Fruit fly (Drosophila melanogaster) whole organism, embryonic: ENCODE measurements around the gene Hnf4.

Source experiments
- Aef1 ChIP-seq: fragments of 200-800 bp; sonication (Bioruptor generic); IDR thresholded peaks from 3 replicates; pipeline ENCODE4 v1.3.6; 2022; ENCODE audit warnings: missing biosample characterization, missing genetic modification characterization
- Awh ChIP-seq: fragments of 200-800 bp; sonication (Bioruptor generic); IDR thresholded peaks from 2 replicates; pipeline ENCODE4, ENCODE4 v1.3.6; 2022; ENCODE audit warnings: missing biosample characterization, missing genetic modification characterization
- CG10209 ChIP-seq: fragments of 200-800 bp; sonication (Bioruptor generic); optimal IDR thresholded peaks from 3 replicates; lab custom pipeline; 2017; ENCODE audit warnings: missing biosample characterization, mild to moderate bottlenecking, missing genetic modification characterization, missing genetic modification reagents
- CG10274 ChIP-seq: fragments of 200-800 bp; sonication (Bioruptor generic); optimal IDR thresholded peaks from 3 replicates; lab custom pipeline; 2017; ENCODE audit warnings: missing biosample characterization, mild to moderate bottlenecking, missing genetic modification characterization
- CG10462 ChIP-seq: fragments of 200-800 bp; sonication (Bioruptor generic); optimal IDR thresholded peaks from 2 replicates; lab custom pipeline; 2016; ENCODE audit warnings: missing biosample characterization, missing genetic modification characterization
- CG11696 ChIP-seq: fragments of 200-800 bp; sonication (Bioruptor generic); IDR thresholded peaks from 2 replicates; pipeline ENCODE4 v1.3.6; 2022; ENCODE audit warnings: missing biosample characterization, missing genetic modification characterization
- CG11723 ChIP-seq: fragments of 200-800 bp; sonication (Bioruptor generic); optimal IDR thresholded peaks from 2 replicates; lab custom pipeline; 2017; ENCODE audit warnings: missing biosample characterization, mild to moderate bottlenecking, missing genetic modification characterization
- CG13296 ChIP-seq: fragments of 200-800 bp; sonication (Bioruptor generic); optimal IDR thresholded peaks from 3 replicates; lab custom pipeline; 2018; ENCODE audit warnings: missing biosample characterization, mild to moderate bottlenecking, missing genetic modification characterization
- CG13624 ChIP-seq: fragments of 200-800 bp; sonication (Bioruptor generic); optimal IDR thresholded peaks from 2 replicates; lab custom pipeline; 2016; ENCODE audit warnings: missing biosample characterization, missing genetic modification characterization
- CG14667 ChIP-seq: fragments of 200-800 bp; sonication (Bioruptor generic); IDR thresholded peaks from 2 replicates; pipeline ENCODE4 v1.3.6; 2022; ENCODE audit warnings: missing biosample characterization, missing genetic modification characterization
- CG14710 ChIP-seq: fragments of 200-800 bp; sonication (Bioruptor generic); optimal IDR thresholded peaks from 3 replicates; lab custom pipeline; 2019; ENCODE audit warnings: missing biosample characterization, mild to moderate bottlenecking, missing genetic modification characterization, moderate library complexity
- CG15696 ChIP-seq: fragments of 200-800 bp; sonication (Bioruptor generic); optimal IDR thresholded peaks from 2 replicates; lab custom pipeline; 2019; ENCODE audit warnings: missing biosample characterization, mild to moderate bottlenecking, missing genetic modification characterization, moderate library complexity
- CG3065 ChIP-seq: fragments of 200-800 bp; sonication (Bioruptor generic); optimal IDR thresholded peaks from 2 replicates; lab custom pipeline; 2016; ENCODE audit warnings: missing biosample characterization, missing genetic modification characterization
- CG31441 ChIP-seq: fragments of 200-800 bp; sonication (Bioruptor generic); IDR thresholded peaks from 2 replicates; pipeline ENCODE4 v1.3.6; 2022; ENCODE audit warnings: missing biosample characterization, missing genetic modification characterization
- CG34376 ChIP-seq: fragments of 200-800 bp; sonication (Bioruptor generic); optimal IDR thresholded peaks from 2 replicates; lab custom pipeline; 2018; ENCODE audit warnings: missing biosample characterization, mild to moderate bottlenecking, missing genetic modification characterization
- CG4360 ChIP-seq: fragments of 200-800 bp; sonication (Bioruptor generic); IDR thresholded peaks from 2 replicates; pipeline ENCODE4 v1.3.6; 2022; ENCODE audit warnings: missing biosample characterization, missing genetic modification characterization
- CG6254 ChIP-seq: fragments of 200-800 bp; sonication (Bioruptor generic); optimal IDR thresholded peaks from 3 replicates; lab custom pipeline; 2017; ENCODE audit warnings: mild to moderate bottlenecking, missing biosample characterization, missing genetic modification reagents, missing genetic modification characterization
- CG6689 ChIP-seq: fragments of 200-800 bp; sonication (Bioruptor generic); IDR thresholded peaks from 2 replicates; pipeline ENCODE4 v1.3.6; 2022; ENCODE audit warnings: missing biosample characterization, missing genetic modification characterization
- CG8765 ChIP-seq: fragments of 200-800 bp; sonication (Bioruptor generic); IDR thresholded peaks from 2 replicates; pipeline ENCODE4 v1.3.6; 2022; ENCODE audit warnings: missing biosample characterization, missing genetic modification characterization
- CG9932 ChIP-seq: fragments of 200-800 bp; sonication (Bioruptor generic); IDR thresholded peaks from 2 replicates; pipeline ENCODE4 v1.3.6; 2022; ENCODE audit warnings: missing biosample characterization, missing genetic modification characterization
- CkIIα-i1 ChIP-seq: fragments of 200-800 bp; sonication (Bioruptor generic); IDR thresholded peaks from 2 replicates; pipeline ENCODE4 v1.3.6; 2022; ENCODE audit warnings: missing biosample characterization, missing genetic modification characterization
- Dll ChIP-seq: fragments of 200-800 bp; sonication (Bioruptor generic); IDR thresholded peaks from 4 replicates; pipeline ENCODE4 v1.3.6; 2022; ENCODE audit warnings: missing biosample characterization, missing genetic modification characterization; ENCODE audit not compliant: partially characterized antibody
- GATAe ChIP-seq: fragments of 200-800 bp; sonication (Bioruptor generic); conservative IDR thresholded peaks from 2 replicates; pipeline ENCODE4 v1.3.6; 2022; ENCODE audit warnings: missing biosample characterization, missing genetic modification characterization
- Hmr ChIP-seq: fragments of 200-800 bp; sonication (Bioruptor generic); optimal IDR thresholded peaks from 3 replicates; lab custom pipeline; 2017; ENCODE audit warnings: mild to moderate bottlenecking, missing biosample characterization, missing genetic modification reagents, missing genetic modification characterization
- Hr39 ChIP-seq: fragments of >200 bp; optimal IDR thresholded peaks from 2 replicates; lab custom pipeline; 2017
- Meics ChIP-seq: fragments of 200-800 bp; sonication (Bioruptor generic); optimal IDR thresholded peaks from 2 replicates; lab custom pipeline; 2017; ENCODE audit warnings: missing biosample characterization, mild to moderate bottlenecking, missing genetic modification characterization
- Myb ChIP-seq: fragments of 200-800 bp; sonication (Bioruptor generic); optimal IDR thresholded peaks from 2 replicates; lab custom pipeline; 2016; ENCODE audit warnings: missing biosample characterization, missing genetic modification characterization
- Optix ChIP-seq: fragments of 200-800 bp; sonication (Bioruptor generic); IDR thresholded peaks from 3 replicates; pipeline ENCODE4 v1.3.6; 2022; ENCODE audit warnings: missing biosample characterization, missing genetic modification characterization
- ato ChIP-seq: fragments of 200-800 bp; sonication (Bioruptor generic); IDR thresholded peaks from 2 replicates; pipeline ENCODE4 v1.3.6; 2022; ENCODE audit warnings: missing biosample characterization, missing genetic modification characterization; ENCODE audit not compliant: partially characterized antibody
- bcd ChIP-seq: fragments of 200-800 bp; sonication (Bioruptor generic); optimal IDR thresholded peaks from 2 replicates; lab custom pipeline; 2017; ENCODE audit warnings: missing biosample characterization, mild to moderate bottlenecking, missing genetic modification characterization
- bigmax ChIP-seq: fragments of 200-800 bp; sonication (Bioruptor generic); optimal IDR thresholded peaks from 2 replicates; lab custom pipeline; 2018; ENCODE audit warnings: missing biosample characterization, mild to moderate bottlenecking, missing genetic modification characterization
- crp ChIP-seq, 2 experiments: fragments of 200-800 bp; sonication (Bioruptor generic); optimal IDR thresholded peaks; 2 replicates in 1 of 2; 3 replicates in 1 of 2; lab custom pipeline; 2017; ENCODE audit warnings: missing biosample characterization in 2 of 2, missing genetic modification characterization in 2 of 2, mild to moderate bottlenecking in 1 of 2, moderate library complexity in 1 of 2
- dysf ChIP-seq: fragments of 200-800 bp; sonication (Bioruptor generic); IDR thresholded peaks from 3 replicates; pipeline ENCODE4 v1.3.6; 2022; ENCODE audit warnings: missing biosample characterization, missing genetic modification characterization
- emc ChIP-seq: fragments of 200-800 bp; sonication (Bioruptor generic); optimal IDR thresholded peaks from 2 replicates; lab custom pipeline; 2016; ENCODE audit warnings: missing biosample characterization, missing genetic modification characterization
- ewg ChIP-seq: fragments of 200-800 bp; sonication (Bioruptor generic); optimal IDR thresholded peaks from 3 replicates; lab custom pipeline; 2017; ENCODE audit warnings: mild to moderate bottlenecking, missing biosample characterization, missing genetic modification reagents, missing genetic modification characterization
- exex ChIP-seq: fragments of 200-800 bp; sonication (Bioruptor generic); optimal IDR thresholded peaks from 4 replicates; lab custom pipeline; 2018; ENCODE audit warnings: missing biosample characterization, mild to moderate bottlenecking, missing genetic modification characterization, moderate library complexity
- gt ChIP-seq: fragments of 200-800 bp; sonication (Bioruptor generic); IDR thresholded peaks from 2 replicates; pipeline ENCODE4 v1.3.6; 2022; ENCODE audit warnings: missing biosample characterization, missing genetic modification characterization
- knrl ChIP-seq: fragments of 200-800 bp; sonication (Bioruptor generic); IDR thresholded peaks from 3 replicates; pipeline ENCODE4 v1.3.6; 2022; ENCODE audit warnings: missing biosample characterization, missing genetic modification characterization; ENCODE audit not compliant: partially characterized antibody
- lmd ChIP-seq: fragments of 200-800 bp; sonication (Bioruptor generic); IDR thresholded peaks from 2 replicates; pipeline ENCODE4 v1.3.6; 2022; ENCODE audit warnings: missing biosample characterization, missing genetic modification characterization
- nom ChIP-seq: fragments of 200-800 bp; sonication (Bioruptor generic); optimal IDR thresholded peaks from 2 replicates; lab custom pipeline; 2017; ENCODE audit warnings: missing biosample characterization, missing genetic modification characterization, mild to moderate bottlenecking, moderate library complexity, missing genetic modification reagents
- scrt ChIP-seq: fragments of 200-800 bp; sonication (Bioruptor generic); optimal IDR thresholded peaks from 2 replicates; lab custom pipeline; 2018; ENCODE audit warnings: missing biosample characterization, mild to moderate bottlenecking, missing genetic modification characterization, moderate library complexity
- slp2 ChIP-seq: fragments of 200-800 bp; sonication (Bioruptor generic); optimal IDR thresholded peaks from 2 replicates; lab custom pipeline; 2016; ENCODE audit warnings: missing biosample characterization, missing genetic modification characterization
- twi ChIP-seq: fragments of 200-800 bp; optimal IDR thresholded peaks from 2 replicates; lab custom pipeline; 2019; ENCODE audit warnings: missing biosample characterization, mild to moderate bottlenecking, missing genetic modification characterization, moderate library complexity
- zen ChIP-seq: fragments of 200-800 bp; sonication (Bioruptor generic); optimal IDR thresholded peaks from 3 replicates; lab custom pipeline; 2018; ENCODE audit warnings: missing biosample characterization, mild to moderate bottlenecking, missing genetic modification characterization, moderate library complexity

The Hnf4 gene

DNA sequence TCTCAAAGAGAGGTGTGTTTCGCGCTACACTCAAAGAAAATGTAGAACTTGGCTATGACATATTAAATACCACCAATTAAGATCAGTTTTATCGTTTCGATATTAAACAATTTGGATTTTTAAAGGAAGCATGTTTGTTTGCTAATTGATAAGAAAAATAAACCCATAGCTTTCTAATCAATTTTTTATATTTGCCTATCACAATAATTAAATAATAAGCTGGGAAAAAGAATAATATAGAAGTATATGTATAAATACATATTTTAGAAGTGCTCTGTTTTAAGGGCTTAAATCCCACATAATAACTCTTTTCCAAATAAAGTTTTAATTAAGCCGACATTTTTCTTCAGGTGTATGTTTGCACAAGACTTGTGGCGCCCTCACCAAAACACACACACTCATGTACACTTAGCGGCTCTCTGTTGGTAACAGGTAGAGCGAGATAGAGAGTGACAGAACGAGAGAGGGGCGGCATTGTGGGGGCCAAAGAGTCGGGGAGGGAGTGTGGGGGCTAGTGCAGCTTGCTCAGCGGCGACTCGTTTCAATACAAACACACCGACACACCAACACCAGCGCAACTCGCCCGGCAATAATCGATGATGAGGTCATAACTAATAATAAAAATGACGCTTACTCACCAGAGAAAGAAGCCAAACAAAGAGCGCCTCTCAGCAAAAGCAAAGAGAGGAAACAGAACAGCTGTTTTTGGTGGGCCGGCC lies 8.4 kb upstream of the Hnf4 start (continued):
- TF ChIP-seq emc (GFP tag; lab: Kevin White, UChicago) (peak; percentile 36), lmd (peak; percentile 90), zen (peak; percentile 60), CG8765 (GFP tag; lab: Robert Waterston, UW) (no peak), bigmax (GFP tag; lab: Kevin White, UChicago) (no peak), CG3065 (GFP tag; lab: Kevin White, UChicago) (peak; percentile 72), Hr39 (lab: Kevin White, UChicago) (no peak), CG13624 (GFP tag; lab: Kevin White, UChicago) (peak; percentile 52), slp2 (GFP tag; lab: Kevin White, UChicago) (peak; percentile 48), bcd (peak; percentile 90), crp (GFP tag; optimal IDR thresholded peaks at IDR 0.05; lab: Kevin White, UChicago) (peak in 1 of 2 experiments; percentile 65), ewg (GFP tag; lab: Kevin White, UChicago) (peak; percentile 82), scrt (GFP tag; lab: Kevin White, UChicago) (peak; percentile 88), CG15696 (tag; lab: Kevin White, UChicago) (peak; percentile 62), CG13296 (GFP tag; lab: Kevin White, UChicago) (peak; percentile 91), Meics (GFP tag; lab: Kevin White, UChicago) (peak; percentile 94), exex (tag; lab: Kevin White, UChicago) (peak; percentile 90), gt (GFP tag; lab: Robert Waterston, UW) (no peak), Dll (GFP tag; lab: Robert Waterston, UW) (peak; percentile 47; the same call in 1 of the 4 replicates), Aef1 (GFP tag; lab: Robert Waterston, UW) (peak; percentile 77), dysf (GFP tag; lab: Robert Waterston, UW) (peak; percentile 91; the same call in 2 of the 3 replicates), CG6689 (GFP tag; lab: Robert Waterston, UW) (peak; percentile 86), CG34376 (peak; percentile 50), Optix (GFP tag; lab: Robert Waterston, UW) (0 out of 3 replicates have a peak, but pooled peaks have one; percentile 25), CG31441 (GFP tag; lab: Robert Waterston, UW) (peak; percentile 94), CG9932 (GFP tag; lab: Robert Waterston, UW) (peak; percentile 81), CG10274 (GFP tag; lab: Kevin White, UChicago) (peak; percentile 72), CG11723 (GFP tag; lab: Kevin White, UChicago) (peak; percentile 90), knrl (GFP tag; lab: Robert Waterston, UW) (no peak), Myb (no peak), nom (GFP tag; lab: Kevin White, UChicago) (peak; percentile 59), Awh (GFP tag; lab: Robert Waterston, UW) (peak; percentile 47), CG11696 (GFP tag; lab: Robert Waterston, UW) (no peak), Hmr (peak; percentile 95), CkIIα-i1 (GFP tag; lab: Robert Waterston, UW) (no peak), ato (GFP tag; lab: Robert Waterston, UW) (no peak), CG10462 (GFP tag; lab: Kevin White, UChicago) (peak; percentile 89), GATAe (GFP tag; lab: Robert Waterston, UW) (no peak), CG4360 (GFP tag; lab: Robert Waterston, UW) (no peak), CG14667 (GFP tag; lab: Robert Waterston, UW) (peak; percentile 42; the same call in 1 of the 2 replicates), CG6254 (GFP tag; lab: Kevin White, UChicago) (peak; percentile 72), CG14710 (peak; percentile 85), CG10209 (GFP tag; lab: Kevin White, UChicago) (peak; percentile 94), twi (peak; percentile 75)
